Worm (Caenorhabditis elegans): ENCODE measurements around the gene hacl-1.

Gene hacl-1

ce11 chrII:11455715-11456114, 37.0 kb downstream of the hacl-1 start (continued):
- TF ChIP-seq dpl-1 (GFP tag; optimal IDR thresholded peaks at IDR 0.05) (no peak), nhr-120 (GFP tag; IDR thresholded peaks at IDR 0.05) (no peak), B0261.1 (tag; optimal IDR thresholded peaks at IDR 0.05) (no peak), ztf-3 (GFP tag; optimal IDR thresholded peaks at IDR 0.05) (no peak), rcor-1 (GFP tag; IDR thresholded peaks at IDR 0.05) (no peak), nhr-179 (tag; optimal IDR thresholded peaks at IDR 0.05) (no peak), F57A8.1 (GFP tag; optimal IDR thresholded peaks at IDR 0.05) (no peak), sptf-2 (GFP tag; optimal IDR thresholded peaks at IDR 0.05) (no peak), mcd-1 (GFP tag; IDR thresholded peaks at IDR 0.05) (peak; percentile 24; the same call in 1 of the 2 replicates), ztf-18 (tag; optimal IDR thresholded peaks at IDR 0.05) (no peak), mxl-1 (tag; optimal IDR thresholded peaks at IDR 0.05) (no peak), ceh-58 (GFP tag; IDR thresholded peaks at IDR 0.05) (no peak), F23B12.7 (tag; optimal IDR thresholded peaks at IDR 0.05; ENCODE audit: insufficient read depth) (no peak), F37B4.10 (GFP tag; IDR thresholded peaks at IDR 0.05) (no peak), F10E7.11 (tag; optimal IDR thresholded peaks at IDR 0.05) (no peak), lsy-27 (tag; optimal IDR thresholded peaks at IDR 0.05; ENCODE audit: borderline replicate concordance, insufficient read depth) (no peak), hmg-20 (GFP tag; IDR thresholded peaks at IDR 0.05) (no peak), F55B11.4 (tag; optimal IDR thresholded peaks at IDR 0.05; ENCODE audit: borderline replicate concordance, insufficient read depth) (no peak), unc-130 (GFP tag; optimal IDR thresholded peaks at IDR 0.05) (no peak), rpc-1 (optimal IDR thresholded peaks at IDR 0.05) (no peak), rpc-1 (tag; optimal IDR thresholded peaks at IDR 0.05) (no peak)

ce11 chrII:11455140-11455539, 37.6 kb downstream of the hacl-1 start:
- TF ChIP-seq B0261.1 (tag; optimal IDR thresholded peaks at IDR 0.05) (no peak), nfyb-1 (GFP tag; IDR thresholded peaks at IDR 0.05) (0 out of 2 replicates have a peak, but pooled peaks have one; percentile 12), repo-1 (tag; optimal IDR thresholded peaks at IDR 0.05) (no peak), F57A8.1 (GFP tag; optimal IDR thresholded peaks at IDR 0.05) (no peak), ceh-58 (GFP tag; IDR thresholded peaks at IDR 0.05) (0 out of 2 replicates have a peak, but pooled peaks have one; percentile 41), ets-4 (GFP tag; optimal IDR thresholded peaks at IDR 0.05) (no peak), unc-62 (GFP tag; optimal IDR thresholded peaks at IDR 0.05) (no peak), Y95B8A.8 (GFP tag; IDR thresholded peaks at IDR 0.05) (no peak), C06A6.2 (GFP tag; conservative IDR thresholded peaks at IDR 0.05) (no peak), zfh-2 (GFP tag; conservative IDR thresholded peaks at IDR 0.05) (peak; percentile 89), rec-8 (tag; optimal IDR thresholded peaks at IDR 0.05) (no peak), bed-2 (GFP tag; IDR thresholded peaks at IDR 0.05) (no peak), egrh-3 (GFP tag; IDR thresholded peaks at IDR 0.05) (peak; percentile 75; the same call in 1 of the 2 replicates), Y56A3A.18 (GFP tag; IDR thresholded peaks at IDR 0.05) (no peak), nfya-2 (GFP tag; IDR thresholded peaks at IDR 0.05) (no peak), madf-3 (GFP tag; IDR thresholded peaks at IDR 0.05) (0 out of 2 replicates have a peak, but pooled peaks have one; percentile 12), unc-130 (GFP tag; optimal IDR thresholded peaks at IDR 0.05) (no peak), tlf-1 (GFP tag; optimal IDR thresholded peaks at IDR 0.05) (no peak), attf-5 (GFP tag; optimal IDR thresholded peaks at IDR 0.05) (no peak)

- TF ChIP-seq athp-1 (tag; optimal IDR thresholded peaks at IDR 0.05): no peak
- no peak for TF ChIP-seq ZK185.1 (tag; optimal IDR thresholded peaks at IDR 0.05; ENCODE audit: poor library complexity, severe bottlenecking)
- no peak for TF ChIP-seq pbrm-1 (GFP tag; IDR thresholded peaks at IDR 0.05)
- TF ChIP-seq lsl-1 (GFP tag; optimal IDR thresholded peaks at IDR 0.05): no peak
- TF ChIP-seq nfyb-1 (GFP tag; IDR thresholded peaks at IDR 0.05): 0 out of 2 replicates have a peak, but pooled peaks have one; percentile 31
- TF ChIP-seq tbp1 (GFP tag; optimal IDR thresholded peaks at IDR 0.05): no peak
- peak; percentile 37; the same call in 1 of the 2 replicates for TF ChIP-seq madf-6 (GFP tag; IDR thresholded peaks at IDR 0.05)
- TF ChIP-seq cebp-1 (GFP tag; IDR thresholded peaks at IDR 0.05): no peak
- TF ChIP-seq cebp-1 (tag; optimal IDR thresholded peaks at IDR 0.05): peak; percentile 31
- TF ChIP-seq hsf-1 (GFP tag; IDR thresholded peaks at IDR 0.05): no peak
- no peak for TF ChIP-seq madf-3 (GFP tag; IDR thresholded peaks at IDR 0.05)
- no peak for TF ChIP-seq unc-130 (GFP tag; optimal IDR thresholded peaks at IDR 0.05)
- TF ChIP-seq ztf-25 (GFP tag; IDR thresholded peaks at IDR 0.05): no peak
- no peak for TF ChIP-seq F22D6.2 (tag; optimal IDR thresholded peaks at IDR 0.05)
- TF ChIP-seq mes-4 (tag; optimal IDR thresholded peaks at IDR 0.05): no peak
- no peak for TF ChIP-seq F55B11.4 (tag; optimal IDR thresholded peaks at IDR 0.05; ENCODE audit: borderline replicate concordance, insufficient read depth)
These were observed 39.1 kb downstream of the hacl-1 start for ce11 chrII:11453639-11454038.

Data from whole organism, young adult.